Fruit fly (Drosophila melanogaster): ENCODE data around the gene CG13078.

The CG13078 gene

dm6 chr2L:19576299-19576971, 12.7 kb downstream of the CG13078 start:
- TF ChIP-seq Vsx2 (GFP tag; optimal IDR thresholded peaks at IDR 0.05; ENCODE audit: partially characterized antibody) (no peak), h (GFP tag; optimal IDR thresholded peaks at IDR 0.05) (peak; percentile 5), HLH106 (tag; optimal IDR thresholded peaks at IDR 0.05) (no peak), br (GFP tag; optimal IDR thresholded peaks at IDR 0.05) (peak; percentile 15), OdsH (GFP tag; optimal IDR thresholded peaks at IDR 0.05) (no peak), N (GFP tag; optimal IDR thresholded peaks at IDR 0.05) (peak; percentile 85), rgr (GFP tag; optimal IDR thresholded peaks at IDR 0.05) (no peak), brk (GFP tag; optimal IDR thresholded peaks at IDR 0.05) (no peak), tai (GFP tag; optimal IDR thresholded peaks at IDR 0.05) (no peak), fru (GFP tag; optimal IDR thresholded peaks at IDR 0.05) (no peak), pan (optimal IDR thresholded peaks at IDR 0.05) (no peak), Abd-B (GFP tag; optimal IDR thresholded peaks at IDR 0.05) (peak; percentile 28), foxo (GFP tag; optimal IDR thresholded peaks at IDR 0.05) (no peak), Hnf4 (GFP tag; optimal IDR thresholded peaks at IDR 0.05) (no peak), Myc (optimal IDR thresholded peaks at IDR 0.05) (no peak), Dif (GFP tag; optimal IDR thresholded peaks at IDR 0.05; ENCODE audit: partially characterized antibody) (no peak), Jra (GFP tag; optimal IDR thresholded peaks at IDR 0.05) (no peak), Hr78 (GFP tag; optimal IDR thresholded peaks at IDR 0.05) (peak; percentile 71), dmrt93B (GFP tag; optimal IDR thresholded peaks at IDR 0.05) (no peak)

DNA sequence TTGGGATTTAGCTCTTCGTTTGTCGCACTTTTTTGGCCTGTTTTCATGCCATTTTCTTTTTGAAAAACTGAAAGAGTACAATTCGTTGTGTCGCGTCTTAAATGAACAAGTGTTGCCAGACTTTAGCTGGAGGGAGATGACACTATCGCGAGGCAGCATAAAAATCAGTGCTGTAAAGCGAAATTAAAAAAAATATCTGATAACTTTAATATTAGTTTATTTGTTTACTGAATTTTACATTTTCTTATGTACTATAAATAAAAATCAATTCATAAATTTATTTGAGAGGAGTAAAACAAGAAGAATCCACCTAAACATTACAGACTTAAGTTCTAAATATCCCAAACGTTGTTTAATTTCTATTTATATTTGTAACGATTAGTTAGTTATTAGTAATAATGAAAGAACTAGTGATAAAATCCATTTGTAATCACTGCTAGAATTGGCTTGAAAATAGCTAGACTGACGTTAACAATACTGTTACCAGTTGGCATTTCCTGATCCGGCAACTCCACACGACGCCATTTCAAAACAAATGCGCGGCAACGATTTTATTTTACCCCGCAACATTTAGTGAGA, 13.5 kb downstream of the CG13078 start, which contains the start of the genes spi and msb1l:
spi (minus strand) TSS at position 129 of the 579 bp plus-strand sequence.
msb1l (plus strand) TSS at position 515 of the 579 bp plus-strand sequence.
- TF ChIP-seq h (GFP tag; optimal IDR thresholded peaks at IDR 0.05) (peak; percentile 60), Mio (GFP tag; optimal IDR thresholded peaks at IDR 0.05) (no peak), sage (GFP tag; optimal IDR thresholded peaks at IDR 0.05) (no peak), jim (GFP tag; optimal IDR thresholded peaks at IDR 0.05) (no peak), ey (GFP tag; optimal IDR thresholded peaks at IDR 0.05) (peak; percentile 23), Dif (GFP tag; optimal IDR thresholded peaks at IDR 0.05; ENCODE audit: partially characterized antibody) (no peak), Hr78 (GFP tag; optimal IDR thresholded peaks at IDR 0.05) (no peak), lola (GFP tag; optimal IDR thresholded peaks at IDR 0.05) (no peak), br (GFP tag; optimal IDR thresholded peaks at IDR 0.05) (no peak), Myc (optimal IDR thresholded peaks at IDR 0.05) (peak; percentile 75), Rel (GFP tag; optimal IDR thresholded peaks at IDR 0.05) (no peak), Rel (tag; optimal IDR thresholded peaks at IDR 0.05) (no peak), Dfd (GFP tag; optimal IDR thresholded peaks at IDR 0.05) (no peak), tai (GFP tag; optimal IDR thresholded peaks at IDR 0.05) (no peak), Abd-B (GFP tag; optimal IDR thresholded peaks at IDR 0.05) (no peak), Sp1 (GFP tag; optimal IDR thresholded peaks at IDR 0.05) (peak; percentile 41), foxo (GFP tag; optimal IDR thresholded peaks at IDR 0.05) (peak in 1 of 2 experiments; percentile 69), fru (GFP tag; optimal IDR thresholded peaks at IDR 0.05) (no peak), dsf (GFP tag; optimal IDR thresholded peaks at IDR 0.05; ENCODE audit: borderline replicate concordance) (peak; percentile 44), woc (GFP tag; optimal IDR thresholded peaks at IDR 0.05) (peak; percentile 61), rgr (GFP tag; optimal IDR thresholded peaks at IDR 0.05) (peak; percentile 48), psq (GFP tag; optimal IDR thresholded peaks at IDR 0.05) (peak; percentile 36), Hr83 (GFP tag; optimal IDR thresholded peaks at IDR 0.05; ENCODE audit: poor library complexity, severe bottlenecking) (peak; percentile 39), pan (optimal IDR thresholded peaks at IDR 0.05) (no peak), Jra (GFP tag; optimal IDR thresholded peaks at IDR 0.05) (peak; percentile 2), usp (GFP tag; optimal IDR thresholded peaks at IDR 0.05) (no peak), Hnf4 (GFP tag; optimal IDR thresholded peaks at IDR 0.05) (no peak), sv (GFP tag; optimal IDR thresholded peaks at IDR 0.05) (no peak), CG9705 (GFP tag; optimal IDR thresholded peaks at IDR 0.05) (peak; percentile 3), dmrt93B (GFP tag; optimal IDR thresholded peaks at IDR 0.05) (peak; percentile 20), Vsx2 (GFP tag; optimal IDR thresholded peaks at IDR 0.05; ENCODE audit: partially characterized antibody) (no peak), dl (GFP tag; optimal IDR thresholded peaks at IDR 0.05; ENCODE audit: insufficient read depth in 1 of 2, partially characterized antibody in 2 of 2) (no peak), GATAd (GFP tag; optimal IDR thresholded peaks at IDR 0.05) (no peak), brk (GFP tag; optimal IDR thresholded peaks at IDR 0.05) (no peak), N (GFP tag; optimal IDR thresholded peaks at IDR 0.05) (no peak), OdsH (GFP tag; optimal IDR thresholded peaks at IDR 0.05) (peak; percentile 16), HLH106 (tag; optimal IDR thresholded peaks at IDR 0.05) (peak; percentile 72), CG32264 (GFP tag; optimal IDR thresholded peaks at IDR 0.05) (no peak), CrebA (GFP tag; optimal IDR thresholded peaks at IDR 0.05; ENCODE audit: borderline replicate concordance) (no peak)
